Worm (Caenorhabditis elegans) whole organism, mixed stage, embryonic: ENCODE data around the gene ZK1320.5.

ENCODE experiments used
- M03D4.4 ChIP-seq: sonication (generic microtip); optimal IDR thresholded peaks from 2 replicates; lab custom pipeline; 2017; ENCODE audit warnings: mild to moderate bottlenecking, missing genetic modification characterization, missing compliant biosample characterization
- bed-3 ChIP-seq: fragments of 200-800 bp; sonication (Bioruptor generic); optimal IDR thresholded peaks from 3 replicates; lab custom pipeline; 2018; ENCODE audit warnings: mild to moderate bottlenecking, missing genetic modification characterization, moderate library complexity, missing compliant biosample characterization
- blmp-1 ChIP-seq: fragments of 150-350 bp; optimal IDR thresholded peaks from 2 replicates; lab custom pipeline; 2014; ENCODE audit warnings: missing biosample characterization, missing genetic modification characterization
- ceh-39 ChIP-seq: fragments of 150-350 bp; optimal IDR thresholded peaks from 2 replicates; lab custom pipeline; 2014; ENCODE audit warnings: missing biosample characterization, missing genetic modification characterization
- ceh-43 ChIP-seq: fragments of 200-800 bp; sonication (Bioruptor generic); optimal IDR thresholded peaks from 2 replicates; lab custom pipeline; 2018; ENCODE audit warnings: mild to moderate bottlenecking, missing genetic modification characterization, moderate library complexity, missing compliant biosample characterization
- ceh-83 ChIP-seq: fragments of 200-800 bp; sonication (Bioruptor generic); optimal IDR thresholded peaks from 2 replicates; lab custom pipeline; 2018; ENCODE audit warnings: mild to moderate bottlenecking, missing genetic modification characterization, missing compliant biosample characterization
- ces-1 ChIP-seq: fragments of 150-350 bp; optimal IDR thresholded peaks from 2 replicates; lab custom pipeline; 2014; ENCODE audit warnings: missing biosample characterization, missing genetic modification reagents, missing genetic modification characterization
- cnd-1 ChIP-seq: fragments of 200-800 bp; sonication (Bioruptor generic); optimal IDR thresholded peaks from 2 replicates; lab custom pipeline; 2018; ENCODE audit warnings: mild to moderate bottlenecking, missing genetic modification characterization, missing compliant biosample characterization
- drap-1 ChIP-seq: fragments of 200-800 bp; sonication (Bioruptor generic); optimal IDR thresholded peaks from 3 replicates; lab custom pipeline; 2018; ENCODE audit warnings: mild to moderate bottlenecking, missing genetic modification characterization, missing compliant biosample characterization
- ham-2 ChIP-seq: fragments of 200-800 bp; sonication (Bioruptor generic); optimal IDR thresholded peaks from 2 replicates; lab custom pipeline; 2018; ENCODE audit warnings: mild to moderate bottlenecking, missing genetic modification characterization, missing compliant biosample characterization
- hlh-1 ChIP-seq: fragments of 150-350 bp; optimal IDR thresholded peaks from 2 replicates; lab custom pipeline; 2014; ENCODE audit warnings: missing biosample characterization, missing genetic modification reagents, missing genetic modification characterization
- lin-13 ChIP-seq: fragments of 150-350 bp; optimal IDR thresholded peaks from 2 replicates; lab custom pipeline; 2014; ENCODE audit warnings: missing biosample characterization, missing genetic modification characterization
- lin-32 ChIP-seq: fragments of 200-800 bp; sonication (Bioruptor generic); optimal IDR thresholded peaks from 2 replicates; lab custom pipeline; 2018; ENCODE audit warnings: mild to moderate bottlenecking, missing genetic modification characterization, missing compliant biosample characterization
- lsy-2 ChIP-seq: fragments of 150-350 bp; optimal IDR thresholded peaks from 2 replicates; lab custom pipeline; 2014; ENCODE audit warnings: missing biosample characterization, missing genetic modification characterization
- mep-1 ChIP-seq: fragments of 150-350 bp; optimal IDR thresholded peaks from 2 replicates; lab custom pipeline; 2017; ENCODE audit warnings: missing biosample characterization, missing genetic modification reagents, missing genetic modification characterization, inconsistent platforms
- mls-2 ChIP-seq: sonication (generic microtip); optimal IDR thresholded peaks from 2 replicates; lab custom pipeline; 2016; ENCODE audit warnings: mild to moderate bottlenecking, missing genetic modification characterization, moderate library complexity, missing compliant biosample characterization
- nhr-2 ChIP-seq: fragments of 150-350 bp; optimal IDR thresholded peaks from 2 replicates; lab custom pipeline; 2014; ENCODE audit warnings: missing biosample characterization, missing genetic modification characterization
- nhr-237 ChIP-seq: fragments of 150-350 bp; optimal IDR thresholded peaks from 2 replicates; lab custom pipeline; 2014; ENCODE audit warnings: missing biosample characterization, missing genetic modification characterization
- nhr-28 ChIP-seq: fragments of 150-350 bp; optimal IDR thresholded peaks from 2 replicates; lab custom pipeline; 2014; ENCODE audit warnings: missing biosample characterization, missing genetic modification characterization
- pha-4 ChIP-seq: fragments of 150-350 bp; optimal IDR thresholded peaks from 2 replicates; lab custom pipeline; 2018; ENCODE audit warnings: missing biosample characterization, missing genetic modification reagents, missing genetic modification characterization
- snpc-4 ChIP-seq: fragments of 150-350 bp; optimal IDR thresholded peaks from 2 replicates; lab custom pipeline; 2014; ENCODE audit warnings: missing biosample characterization, missing genetic modification characterization
- sptf-1 ChIP-seq: sonication (generic microtip); optimal IDR thresholded peaks from 2 replicates; lab custom pipeline; 2017; ENCODE audit warnings: mild to moderate bottlenecking, missing genetic modification characterization, moderate library complexity, missing compliant biosample characterization
- tbx-8 ChIP-seq: fragments of 200-800 bp; sonication (Bioruptor generic); optimal IDR thresholded peaks from 2 replicates; lab custom pipeline; 2018; ENCODE audit warnings: mild to moderate bottlenecking, missing genetic modification characterization, moderate library complexity, missing compliant biosample characterization
- unc-120 ChIP-seq: sonication (generic microtip); optimal IDR thresholded peaks from 2 replicates; lab custom pipeline; 2017; ENCODE audit warnings: missing genetic modification characterization, missing compliant biosample characterization; ENCODE audit not compliant: poor library complexity, severe bottlenecking
- unc-39 ChIP-seq: fragments of 150-350 bp; optimal IDR thresholded peaks from 2 replicates; lab custom pipeline; 2014; ENCODE audit warnings: missing biosample characterization, missing genetic modification characterization
- unc-62 ChIP-seq: fragments of 150-350 bp; optimal IDR thresholded peaks from 2 replicates; lab custom pipeline; 2014; ENCODE audit warnings: missing biosample characterization, missing genetic modification reagents, missing genetic modification characterization
- ztf-11 ChIP-seq: fragments of 150-350 bp; optimal IDR thresholded peaks from 2 replicates; lab custom pipeline; 2014; ENCODE audit warnings: missing biosample characterization, missing genetic modification characterization

Gene ZK1320.5

DNA sequence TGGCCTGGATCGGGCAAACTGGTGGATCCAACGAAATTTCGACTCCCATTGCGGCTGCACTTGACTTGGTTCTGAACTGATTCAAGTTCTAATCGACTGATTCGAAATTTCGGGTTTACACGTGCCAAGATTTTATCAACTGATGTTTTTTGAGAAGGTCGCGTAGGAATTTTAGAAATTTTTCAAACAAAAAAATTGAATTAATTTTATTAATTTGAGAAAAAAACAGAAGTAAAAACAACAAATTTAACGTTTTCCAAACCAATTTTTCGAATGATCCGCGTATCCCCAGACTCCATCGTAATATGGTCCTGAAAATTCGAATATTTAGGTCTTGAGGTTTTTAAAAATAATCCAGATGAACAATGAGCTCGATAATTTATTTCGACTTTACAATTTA, 12.6 kb downstream of the ZK1320.5 start, which contains the start of gene ZK1307.3:
ZK1307.3 (minus strand) TSS at position 101 of the 400 bp plus-strand sequence.
- TF ChIP-seq ceh-39 (tag; lab: Kevin White, UChicago): no peak
- no peak for TF ChIP-seq mls-2 (tag; lab: Kevin White, UChicago)
- TF ChIP-seq lin-32 (GFP tag; lab: Kevin White, UChicago): no peak
- no peak for TF ChIP-seq bed-3 (GFP tag; lab: Kevin White, UChicago)
- no peak for TF ChIP-seq nhr-237 (tag; lab: Kevin White, UChicago)
- no peak for TF ChIP-seq M03D4.4 (tag; lab: Kevin White, UChicago)
- TF ChIP-seq hlh-1: no peak
- no peak for TF ChIP-seq lin-13
- TF ChIP-seq sptf-1 (tag; lab: Kevin White, UChicago): no peak
- TF ChIP-seq ceh-83 (GFP tag; lab: Kevin White, UChicago): no peak
- TF ChIP-seq unc-39 (tag; lab: Kevin White, UChicago): no peak
- no peak for TF ChIP-seq cnd-1 (tag; lab: Kevin White, UChicago)
- no peak for TF ChIP-seq nhr-2 (tag; lab: Kevin White, UChicago)
- no peak for TF ChIP-seq pha-4

DNA sequence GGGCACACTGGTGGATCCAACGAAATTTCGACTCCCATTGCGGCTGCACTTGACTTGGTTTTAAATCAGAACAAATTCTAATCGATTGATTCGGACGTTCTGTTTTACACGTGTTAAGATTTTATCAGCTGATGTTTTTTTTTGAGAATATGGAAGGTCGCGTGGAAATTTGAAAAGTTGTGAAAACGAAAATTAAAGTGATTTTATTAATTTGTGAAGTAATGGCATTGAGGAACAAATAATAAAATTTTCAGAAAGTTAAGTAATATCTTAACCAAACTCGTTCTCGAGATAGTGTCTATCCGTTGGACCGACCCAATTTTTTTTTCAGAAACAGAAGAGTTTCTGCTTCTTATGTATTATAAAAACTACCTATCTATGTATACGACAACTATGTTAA, 13.8 kb downstream of the ZK1320.5 start, which contains the start of gene ZK1307.4:
ZK1307.4 (minus strand) TSS at position 101 of the 400 bp plus-strand sequence.
- TF ChIP-seq drap-1: no peak
- TF ChIP-seq unc-120 (tag; lab: Kevin White, UChicago): no peak
- TF ChIP-seq nhr-2 (tag; lab: Kevin White, UChicago): no peak
- TF ChIP-seq, all 35 proteins: peak for 0

- TF ChIP-seq unc-62 (GFP tag; lab: Kevin White, UChicago): no peak
- TF ChIP-seq ztf-11 (tag; lab: Kevin White, UChicago): no peak
- no peak for TF ChIP-seq ham-2 (GFP tag; lab: Kevin White, UChicago)
- TF ChIP-seq drap-1: no peak
- TF ChIP-seq lsy-2 (tag; lab: Kevin White, UChicago): no peak
These were observed 16.3 kb downstream of the ZK1320.5 start, which contains the start of gene ZK1307.9 for ce11 chrII:9649191-9649590. TSS of gene ZK1307.9 (plus strand) at chrII:9649491.

DNA sequence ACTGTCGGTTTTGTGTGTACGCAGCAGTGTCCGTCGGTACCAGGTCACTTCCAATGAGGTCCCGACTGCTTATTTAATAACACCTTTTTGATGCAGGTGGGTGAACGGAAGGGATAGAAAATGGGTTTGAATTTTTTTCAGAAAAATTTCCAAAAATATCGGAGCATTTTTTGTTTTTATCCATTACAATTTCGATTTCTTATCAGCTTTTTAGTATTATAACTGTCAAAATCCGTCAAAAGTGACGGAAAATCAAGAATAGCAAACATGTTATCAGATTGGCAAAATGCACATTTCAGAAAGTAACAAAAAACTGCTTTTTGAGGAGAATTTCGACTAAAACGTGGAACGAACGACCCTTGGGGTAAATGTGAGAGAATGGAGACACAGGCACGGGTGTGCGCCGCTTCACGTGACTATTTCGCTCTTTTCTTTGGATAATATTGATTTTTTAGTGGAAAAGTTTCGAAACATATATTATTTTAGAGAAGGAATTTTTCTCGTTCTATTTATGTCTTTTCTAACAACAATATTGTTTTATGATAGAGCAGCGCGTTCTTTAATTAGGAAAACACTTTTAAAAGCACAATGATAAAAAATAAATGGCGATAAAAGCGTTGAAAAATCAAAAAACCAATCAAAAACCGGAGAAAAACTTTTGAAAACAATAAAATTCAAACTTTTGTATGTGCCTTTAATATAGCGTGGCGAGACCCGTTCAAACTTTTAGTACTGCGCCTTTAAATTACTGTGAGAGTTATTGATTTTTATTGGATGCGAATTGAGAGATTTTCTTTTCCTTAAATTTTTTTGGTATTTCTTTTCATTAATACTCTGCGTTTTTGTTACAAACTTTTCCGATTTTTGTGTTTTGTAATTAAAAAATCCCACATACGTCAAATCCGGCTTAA, 18.3 kb downstream of the ZK1320.5 start, which contains the start of gene sqv-8:
sqv-8 (plus strand) TSS at position 51 of the 911 bp plus-strand sequence.
- no peak for TF ChIP-seq tbx-8 (GFP tag; lab: Kevin White, UChicago)
- peak; percentile 66 for TF ChIP-seq nhr-2 (tag; lab: Kevin White, UChicago)

- TF ChIP-seq tbx-8 (GFP tag; lab: Kevin White, UChicago) (peak; percentile 2), drap-1 (peak; percentile 47), ceh-43 (GFP tag; lab: Kevin White, UChicago) (no peak), pha-4 (peak; percentile 41), blmp-1 (peak; percentile 68), lin-32 (GFP tag; lab: Kevin White, UChicago) (peak; percentile 46), snpc-4 (no peak), cnd-1 (tag; lab: Kevin White, UChicago) (peak; percentile 40), bed-3 (GFP tag; lab: Kevin White, UChicago) (no peak), ces-1 (peak; percentile 70), mep-1 (tag; lab: Kevin White, UChicago) (peak; percentile 91), sptf-1 (tag; lab: Kevin White, UChicago) (peak; percentile 68), nhr-2 (tag; lab: Kevin White, UChicago) (peak; percentile 87), hlh-1 (peak; percentile 94), lin-13 (peak; percentile 61), M03D4.4 (tag; lab: Kevin White, UChicago) (no peak), ceh-39 (tag; lab: Kevin White, UChicago) (peak; percentile 75), mls-2 (tag; lab: Kevin White, UChicago) (peak; percentile 76), unc-62 (GFP tag; lab: Kevin White, UChicago) (peak; percentile 76), unc-120 (tag; lab: Kevin White, UChicago) (peak; percentile 22), nhr-237 (tag; lab: Kevin White, UChicago) (peak; percentile 14), ham-2 (GFP tag; lab: Kevin White, UChicago) (peak; percentile 90), nhr-28 (tag; lab: Kevin White, UChicago) (no peak)
These were observed 19.3 kb downstream of the ZK1320.5 start for ce11 chrII:9646122-9646555.
